Fruit fly (Drosophila melanogaster): ENCODE measurements around the gene CG8838.

Gene CG8838

dm6 chr2L:3323319-3324287, 33.8 kb upstream of the CG8838 start, which contains the start of gene CG33281 (continued):
- no peak for TF ChIP-seq CG4360 (GFP tag; IDR thresholded peaks at IDR 0.05)
- no peak for TF ChIP-seq klu (GFP tag; IDR thresholded peaks at IDR 0.05)
- no peak for TF ChIP-seq salm (tag; optimal IDR thresholded peaks at IDR 0.05)
- TF ChIP-seq Nf-YA (GFP tag; IDR thresholded peaks at IDR 0.05), result no peak
- TF ChIP-seq sr (GFP tag; IDR thresholded peaks at IDR 0.05), result no peak
- no peak for TF ChIP-seq Dbx (GFP tag; IDR thresholded peaks at IDR 0.05)
- no peak for TF ChIP-seq Spps (tag; optimal IDR thresholded peaks at IDR 0.05)
- no peak for TF ChIP-seq Bteb2 (GFP tag; optimal IDR thresholded peaks at IDR 0.05)
- peak; percentile 73 for TF ChIP-seq sug (tag; optimal IDR thresholded peaks at IDR 0.05)
- TF ChIP-seq CG42726 (GFP tag; IDR thresholded peaks at IDR 0.05; ENCODE audit: partially characterized antibody), result no peak
- no peak for TF ChIP-seq CG9215 (GFP tag; IDR thresholded peaks at IDR 0.05)
- no peak for TF ChIP-seq sima (GFP tag; optimal IDR thresholded peaks at IDR 0.05)
- TF ChIP-seq caup (GFP tag; optimal IDR thresholded peaks at IDR 0.05; ENCODE audit: severe bottlenecking), result no peak
- no peak for TF ChIP-seq MBD-R2 (GFP tag; IDR thresholded peaks at IDR 0.05)
- no peak for TF ChIP-seq Ets97D (GFP tag; optimal IDR thresholded peaks at IDR 0.05)
- TF ChIP-seq Dref (GFP tag; IDR thresholded peaks at IDR 0.05), result no peak
- TF ChIP-seq fd3F (GFP tag; optimal IDR thresholded peaks at IDR 0.05), result no peak
- TF ChIP-seq zfh1 (GFP tag; IDR thresholded peaks at IDR 0.05), result no peak
- no peak for TF ChIP-seq lov (optimal IDR thresholded peaks at IDR 0.05)
- TF ChIP-seq lov (GFP tag; IDR thresholded peaks at IDR 0.05), result no peak
- no peak for TF ChIP-seq BEAF-32 (GFP tag; optimal IDR thresholded peaks at IDR 0.05)
- TF ChIP-seq prd (optimal IDR thresholded peaks at IDR 0.05), result no peak
- TF ChIP-seq prd (GFP tag; IDR thresholded peaks at IDR 0.05), result no peak
- peak; percentile 42 for TF ChIP-seq CG10543 (GFP tag; optimal IDR thresholded peaks at IDR 0.05)
- TF ChIP-seq CG8281 (tag; optimal IDR thresholded peaks at IDR 0.05), result peak; percentile 29
- TF ChIP-seq CG5180 (GFP tag; optimal IDR thresholded peaks at IDR 0.05), result peak; percentile 59
- TF ChIP-seq gem (tag; optimal IDR thresholded peaks at IDR 0.05), result no peak
- no peak for TF ChIP-seq CG17359 (tag; optimal IDR thresholded peaks at IDR 0.05)
- TF ChIP-seq CG6765 (GFP tag; optimal IDR thresholded peaks at IDR 0.05), result peak; percentile 51
- TF ChIP-seq CG34224 (GFP tag; IDR thresholded peaks at IDR 0.05; ENCODE audit: partially characterized antibody), result no peak
- TF ChIP-seq HHEX (GFP tag; optimal IDR thresholded peaks at IDR 0.05), result peak; percentile 75
- TF ChIP-seq CG18262 (tag; optimal IDR thresholded peaks at IDR 0.05), result no peak
- TF ChIP-seq vvl (GFP tag; IDR thresholded peaks at IDR 0.05), result no peak
- no peak for TF ChIP-seq wdn (GFP tag; IDR thresholded peaks at IDR 0.05)
- no peak for TF ChIP-seq Lhr (GFP tag; optimal IDR thresholded peaks at IDR 0.05)
- TF ChIP-seq crp (GFP tag; optimal IDR thresholded peaks at IDR 0.05), result no peak
- TF ChIP-seq Bdp1 (GFP tag; optimal IDR thresholded peaks at IDR 0.05), result no peak
- TF ChIP-seq fd64A (GFP tag; optimal IDR thresholded peaks at IDR 0.05), result peak; percentile 70
- no peak for TF ChIP-seq jigr1 (GFP tag; IDR thresholded peaks at IDR 0.05)
- TF ChIP-seq tx (GFP tag; optimal IDR thresholded peaks at IDR 0.05), result no peak
- TF ChIP-seq dm (GFP tag; optimal IDR thresholded peaks at IDR 0.05), result no peak
- TF ChIP-seq CG32767 (GFP tag; IDR thresholded peaks at IDR 0.05), result no peak
- TF ChIP-seq dmrt99B (tag; optimal IDR thresholded peaks at IDR 0.05), result peak; percentile 11
- TF ChIP-seq Jarid2 (GFP tag; optimal IDR thresholded peaks at IDR 0.05), result peak; percentile 9
- no peak for TF ChIP-seq CG16813 (GFP tag; IDR thresholded peaks at IDR 0.05; ENCODE audit: partially characterized antibody)
- 0 out of 2 replicates have a peak, but pooled peaks have one; percentile 28 for TF ChIP-seq gsb (GFP tag; IDR thresholded peaks at IDR 0.05)
- no peak for TF ChIP-seq ATbp (GFP tag; optimal IDR thresholded peaks at IDR 0.05)
- no peak for TF ChIP-seq ewg (GFP tag; optimal IDR thresholded peaks at IDR 0.05)
- TF ChIP-seq exex (tag; optimal IDR thresholded peaks at IDR 0.05), result peak; percentile 35

All from whole organism, embryonic.